Worm (Caenorhabditis elegans): ENCODE results near the gene str-253.

str-253 gene

DNA sequence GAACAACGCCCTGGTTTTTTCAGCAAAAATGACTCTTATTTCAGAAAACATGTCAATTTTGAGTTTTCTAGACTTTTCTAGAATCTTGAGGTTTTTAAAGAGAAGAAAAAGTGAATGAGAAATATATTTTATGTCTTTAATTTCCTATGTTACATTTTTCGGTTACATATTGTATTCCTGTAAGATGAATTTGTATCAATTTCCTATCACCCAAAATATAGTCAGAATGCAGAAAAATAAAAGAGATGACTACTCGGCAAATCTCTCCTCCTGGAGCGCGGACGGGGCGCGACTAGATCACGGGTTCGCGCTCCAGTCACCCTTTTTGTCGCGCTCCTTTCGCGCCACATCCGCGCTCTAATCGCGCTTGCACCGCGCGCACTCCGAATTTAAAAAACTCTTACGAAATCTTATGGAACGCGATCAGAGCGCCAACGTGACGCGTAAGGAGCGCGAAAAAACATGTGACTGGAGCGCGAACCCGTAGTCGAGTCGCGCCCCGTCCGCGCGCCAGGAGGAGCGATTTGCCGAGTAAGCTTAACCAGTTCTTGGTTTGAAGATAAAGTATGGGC is at the start of gene str-253:
TSS of gene str-253 (minus strand) at position 51 of the 572 bp plus-strand sequence.
- TF ChIP-seq madf-2 (tag; optimal IDR thresholded peaks at IDR 0.05), result no peak
- TF ChIP-seq gmeb-2 (tag; optimal IDR thresholded peaks at IDR 0.05), result no peak
- TF ChIP-seq pag-3 (tag; optimal IDR thresholded peaks at IDR 0.05; ENCODE audit: borderline replicate concordance), result no peak
- no peak for TF ChIP-seq nhr-11 (tag; optimal IDR thresholded peaks at IDR 0.05)
- TF ChIP-seq ceh-22 (tag; optimal IDR thresholded peaks at IDR 0.05), result no peak
- no peak for TF ChIP-seq syd-9 (tag; optimal IDR thresholded peaks at IDR 0.05)
- TF ChIP-seq fkh-6 (tag; optimal IDR thresholded peaks at IDR 0.05), result no peak
- TF ChIP-seq unc-3 (GFP tag; conservative IDR thresholded peaks at IDR 0.05), result no peak
- TF ChIP-seq unc-3 (tag; optimal IDR thresholded peaks at IDR 0.05), result no peak
- TF ChIP-seq pha-4 (tag; optimal IDR thresholded peaks at IDR 0.05), result no peak

DNA sequence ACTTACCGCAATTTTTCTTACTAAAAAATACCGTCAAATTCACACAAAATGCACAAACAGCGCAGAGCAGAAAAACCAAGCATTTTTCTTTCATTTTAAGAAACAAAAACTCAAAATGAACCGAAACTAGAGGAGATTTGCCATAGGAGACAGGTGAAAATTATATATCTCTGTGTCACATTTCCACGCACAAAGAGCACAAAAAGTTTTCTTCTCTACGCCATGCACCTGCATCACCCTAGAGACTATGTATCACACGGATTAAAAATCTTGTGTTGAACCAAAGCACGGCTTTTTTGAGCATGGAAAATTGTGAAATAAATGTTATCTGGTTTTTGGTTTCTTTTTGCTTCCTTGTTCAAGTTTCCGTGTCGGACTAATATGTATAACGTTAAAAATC is 49.4 kb upstream of the str-253 start, which contains the start of gene irld-15:
TSS of gene irld-15 (minus strand) at position 101 of the 400 bp plus-strand sequence.
- no peak for TF ChIP-seq C38D4.7 (GFP tag; optimal IDR thresholded peaks at IDR 0.05)
- TF ChIP-seq pax-1 (tag; optimal IDR thresholded peaks at IDR 0.05), result no peak
- no peak for TF ChIP-seq hlh-6 (tag; optimal IDR thresholded peaks at IDR 0.05)
- no peak for TF ChIP-seq ttx-3 (tag; optimal IDR thresholded peaks at IDR 0.05)
- TF ChIP-seq tbx-7 (tag; optimal IDR thresholded peaks at IDR 0.05), result no peak
- TF ChIP-seq ceh-18 (tag; optimal IDR thresholded peaks at IDR 0.05), result no peak
- no peak for TF ChIP-seq hlh-13 (GFP tag; optimal IDR thresholded peaks at IDR 0.05)
- no peak for TF ChIP-seq nfya-1 (tag; optimal IDR thresholded peaks at IDR 0.05)
- TF ChIP-seq Y22D7AL.16 (tag; optimal IDR thresholded peaks at IDR 0.05), result no peak
- TF ChIP-seq ceh-34 (tag; optimal IDR thresholded peaks at IDR 0.05), result no peak
- no peak for TF ChIP-seq unc-86 (tag; optimal IDR thresholded peaks at IDR 0.05)

DNA sequence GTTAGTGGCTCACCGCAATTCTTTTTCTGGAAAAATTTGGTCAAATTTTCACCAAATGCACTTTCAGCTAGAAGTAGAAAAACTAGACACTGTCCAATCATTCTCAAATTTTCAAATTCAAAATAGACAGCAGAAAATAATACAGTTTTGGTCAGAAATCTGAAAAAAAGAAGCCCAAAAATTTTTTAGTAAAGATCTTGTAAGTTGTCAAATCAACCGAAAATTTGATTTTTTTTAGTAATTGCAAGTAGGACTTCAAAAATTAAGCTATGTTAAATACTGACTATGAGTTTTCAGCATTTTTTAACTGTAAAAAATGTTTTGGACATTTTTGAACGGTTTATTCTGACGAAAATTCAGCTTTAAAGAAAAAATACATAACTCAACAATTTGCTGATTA is 46.5 kb upstream of the str-253 start, which contains the start of gene Y19D10B.8:
TSS of gene Y19D10B.8 (minus strand) at position 101 of the 400 bp plus-strand sequence.
- no peak for TF ChIP-seq fax-1 (tag; optimal IDR thresholded peaks at IDR 0.05)
- TF ChIP-seq ceh-6 (GFP tag; optimal IDR thresholded peaks at IDR 0.05), result no peak
- TF ChIP-seq F13H6.1 (tag; optimal IDR thresholded peaks at IDR 0.05), result no peak
- TF ChIP-seq eyg-1 (tag; optimal IDR thresholded peaks at IDR 0.05), result no peak
- TF ChIP-seq dmd-4 (tag; optimal IDR thresholded peaks at IDR 0.05; ENCODE audit: borderline replicate concordance), result no peak
- TF ChIP-seq sox-2 (GFP tag; IDR thresholded peaks at IDR 0.05), result no peak
- no peak for TF ChIP-seq ceh-24 (tag; optimal IDR thresholded peaks at IDR 0.05)
- TF ChIP-seq ref-2 (tag; optimal IDR thresholded peaks at IDR 0.05), result no peak
- no peak for TF ChIP-seq rnt-1 (tag; optimal IDR thresholded peaks at IDR 0.05)
- TF ChIP-seq K02D7.2 (tag; optimal IDR thresholded peaks at IDR 0.05), result no peak
- TF ChIP-seq Y22D7AL.16 (tag; optimal IDR thresholded peaks at IDR 0.05), result no peak
- no peak for TF ChIP-seq ztf-16 (tag; optimal IDR thresholded peaks at IDR 0.05)
- no peak for TF ChIP-seq unc-42 (tag; optimal IDR thresholded peaks at IDR 0.05)

DNA sequence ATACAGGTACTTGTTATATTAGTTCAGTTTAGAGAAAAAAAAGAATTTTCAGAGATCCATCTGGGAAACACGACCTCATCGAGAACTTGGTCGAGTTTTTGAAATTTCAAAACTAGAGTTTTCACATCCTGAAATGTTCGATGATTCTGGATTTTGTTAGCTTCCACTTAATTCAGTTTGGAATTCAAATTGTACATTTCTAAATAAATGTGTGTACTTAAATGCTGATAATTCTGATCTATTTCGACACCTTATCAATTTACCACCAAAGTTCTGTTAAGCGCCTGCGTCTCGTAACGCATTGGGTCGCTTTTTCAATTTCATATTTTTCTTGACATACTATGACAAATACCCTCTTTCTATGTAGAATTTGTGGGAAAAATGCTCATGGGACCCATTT is 40.2 kb upstream of the str-253 start, which contains the start of gene nhr-226:
TSS of gene nhr-226 (plus strand) at position 301 of the 400 bp plus-strand sequence.
- TF ChIP-seq eyg-1 (tag; optimal IDR thresholded peaks at IDR 0.05), result no peak
- TF ChIP-seq Y22D7AL.16 (tag; optimal IDR thresholded peaks at IDR 0.05), result no peak
- no peak for TF ChIP-seq ets-4 (tag; optimal IDR thresholded peaks at IDR 0.05)
- TF ChIP-seq T23F11.4 (GFP tag; optimal IDR thresholded peaks at IDR 0.05), result no peak
- no peak for TF ChIP-seq K02D7.2 (tag; optimal IDR thresholded peaks at IDR 0.05)
- no peak for TF ChIP-seq hlh-6 (tag; optimal IDR thresholded peaks at IDR 0.05)
- no peak for TF ChIP-seq nhr-11 (tag; optimal IDR thresholded peaks at IDR 0.05)
- no peak for TF ChIP-seq ceh-45 (GFP tag; IDR thresholded peaks at IDR 0.05)
- TF ChIP-seq tbx-2 (tag; optimal IDR thresholded peaks at IDR 0.05), result no peak
- TF ChIP-seq nfya-1 (tag; optimal IDR thresholded peaks at IDR 0.05), result no peak
- TF ChIP-seq sox-2 (GFP tag; IDR thresholded peaks at IDR 0.05), result no peak
- no peak for TF ChIP-seq rnt-1 (tag; optimal IDR thresholded peaks at IDR 0.05)
